Fruit fly (Drosophila melanogaster): ENCODE results near the gene CG13994.

Gene CG13994

DNA sequence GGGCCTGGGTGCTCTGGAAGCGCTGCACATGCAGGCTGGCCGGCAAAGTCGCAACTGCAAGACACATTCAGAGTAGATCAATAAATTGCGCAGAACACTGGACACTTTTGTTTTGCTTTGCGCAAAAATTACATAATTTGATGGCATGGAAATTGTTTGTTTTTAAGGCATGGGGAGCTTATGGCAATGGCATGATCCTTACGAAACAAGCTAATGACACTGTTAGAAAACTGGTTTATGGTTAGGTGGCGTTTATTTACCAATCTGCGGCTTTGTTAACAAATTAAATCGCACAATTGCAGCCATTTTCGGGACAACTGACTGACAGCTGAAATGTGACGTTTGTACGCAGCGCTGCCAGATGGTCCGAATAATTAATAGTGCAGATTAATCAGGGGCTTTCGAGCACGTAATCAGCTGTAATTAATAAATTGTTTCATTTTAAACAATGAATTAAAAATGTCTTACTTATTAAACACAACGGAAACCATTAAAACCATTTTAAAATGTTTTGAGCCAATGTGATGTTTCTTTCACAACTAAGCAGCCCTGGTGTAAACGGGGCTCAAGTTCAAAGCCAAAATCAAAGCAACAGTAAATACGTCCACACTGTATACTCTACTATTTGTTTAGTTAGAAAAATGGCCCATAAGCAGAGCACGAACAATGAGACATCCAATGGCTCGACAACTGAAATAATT, at the start of gene CG13994, which contains the start of gene ND-51:
Gene CG13994, plus strand, starts transcription at position 608 of the 701 bp plus-strand sequence.
Gene ND-51, minus strand, starts transcription at position 376 of the 701 bp plus-strand sequence.
- TF ChIP-seq Rel (GFP tag; optimal IDR thresholded peaks at IDR 0.05) (no peak), Rel (tag; optimal IDR thresholded peaks at IDR 0.05) (peak; percentile 66), CG9705 (GFP tag; optimal IDR thresholded peaks at IDR 0.05) (peak; percentile 71), pan (optimal IDR thresholded peaks at IDR 0.05) (no peak), usp (GFP tag; optimal IDR thresholded peaks at IDR 0.05) (no peak), Sp1 (GFP tag; optimal IDR thresholded peaks at IDR 0.05) (peak; percentile 66), sv (GFP tag; optimal IDR thresholded peaks at IDR 0.05) (peak; percentile 50), brk (GFP tag; optimal IDR thresholded peaks at IDR 0.05) (no peak), CrebA (GFP tag; optimal IDR thresholded peaks at IDR 0.05; ENCODE audit: borderline replicate concordance) (no peak), Abd-B (GFP tag; optimal IDR thresholded peaks at IDR 0.05) (no peak), Myc (optimal IDR thresholded peaks at IDR 0.05) (no peak), tai (GFP tag; optimal IDR thresholded peaks at IDR 0.05) (no peak), jim (GFP tag; optimal IDR thresholded peaks at IDR 0.05) (no peak), Mio (GFP tag; optimal IDR thresholded peaks at IDR 0.05) (no peak), Dfd (GFP tag; optimal IDR thresholded peaks at IDR 0.05) (no peak), foxo (GFP tag; optimal IDR thresholded peaks at IDR 0.05) (peak in 1 of 2 experiments; percentile 87), Dif (GFP tag; optimal IDR thresholded peaks at IDR 0.05; ENCODE audit: partially characterized antibody) (no peak), N (GFP tag; optimal IDR thresholded peaks at IDR 0.05) (peak; percentile 63), woc (GFP tag; optimal IDR thresholded peaks at IDR 0.05) (peak; percentile 83), HLH106 (tag; optimal IDR thresholded peaks at IDR 0.05) (peak; percentile 82), dl (GFP tag; optimal IDR thresholded peaks at IDR 0.05; ENCODE audit: insufficient read depth in 1 of 2, partially characterized antibody in 2 of 2) (no peak), lola (GFP tag; optimal IDR thresholded peaks at IDR 0.05) (no peak), Vsx2 (GFP tag; optimal IDR thresholded peaks at IDR 0.05; ENCODE audit: partially characterized antibody) (no peak), Hnf4 (GFP tag; optimal IDR thresholded peaks at IDR 0.05) (no peak), br (GFP tag; optimal IDR thresholded peaks at IDR 0.05) (no peak), Hr83 (GFP tag; optimal IDR thresholded peaks at IDR 0.05; ENCODE audit: poor library complexity, severe bottlenecking) (peak; percentile 58), h (GFP tag; optimal IDR thresholded peaks at IDR 0.05) (peak; percentile 84), CG32264 (GFP tag; optimal IDR thresholded peaks at IDR 0.05) (peak; percentile 53), rgr (GFP tag; optimal IDR thresholded peaks at IDR 0.05) (peak; percentile 81), psq (GFP tag; optimal IDR thresholded peaks at IDR 0.05) (peak; percentile 51), OdsH (GFP tag; optimal IDR thresholded peaks at IDR 0.05) (peak; percentile 3), dsf (GFP tag; optimal IDR thresholded peaks at IDR 0.05; ENCODE audit: borderline replicate concordance) (no peak), GATAd (GFP tag; optimal IDR thresholded peaks at IDR 0.05) (no peak), ey (GFP tag; optimal IDR thresholded peaks at IDR 0.05) (peak; percentile 64), fru (GFP tag; optimal IDR thresholded peaks at IDR 0.05) (peak; percentile 81), dmrt93B (GFP tag; optimal IDR thresholded peaks at IDR 0.05) (peak; percentile 63), Hr78 (GFP tag; optimal IDR thresholded peaks at IDR 0.05) (peak; percentile 3), Jra (GFP tag; optimal IDR thresholded peaks at IDR 0.05) (no peak), sage (GFP tag; optimal IDR thresholded peaks at IDR 0.05) (no peak)

- TF ChIP-seq br (GFP tag; optimal IDR thresholded peaks at IDR 0.05) (no peak), dl (GFP tag; optimal IDR thresholded peaks at IDR 0.05; ENCODE audit: insufficient read depth in 1 of 2, partially characterized antibody in 2 of 2) (no peak), Mio (GFP tag; optimal IDR thresholded peaks at IDR 0.05) (no peak), sage (GFP tag; optimal IDR thresholded peaks at IDR 0.05) (no peak), psq (GFP tag; optimal IDR thresholded peaks at IDR 0.05) (no peak), CG32264 (GFP tag; optimal IDR thresholded peaks at IDR 0.05) (no peak), woc (GFP tag; optimal IDR thresholded peaks at IDR 0.05) (no peak), dmrt93B (GFP tag; optimal IDR thresholded peaks at IDR 0.05) (no peak), OdsH (GFP tag; optimal IDR thresholded peaks at IDR 0.05) (no peak), N (GFP tag; optimal IDR thresholded peaks at IDR 0.05) (no peak), Sp1 (GFP tag; optimal IDR thresholded peaks at IDR 0.05) (no peak), pan (optimal IDR thresholded peaks at IDR 0.05) (no peak)
Measured at dm6 chr2L:6013071-6013417, 49.7 kb upstream of the CG13994 start.
